Worm (Caenorhabditis elegans) whole organism, L2 larva: Measurements from ENCODE around the gene myrf-1.

ENCODE experiments used
- C34F6.9 ChIP-seq: fragments of 150-350 bp; optimal IDR thresholded peaks from 2 replicates; lab custom pipeline; 2014; ENCODE audit warnings: missing biosample characterization, missing genetic modification characterization
- F13H6.1 ChIP-seq: sonication (generic microtip); optimal IDR thresholded peaks from 2 replicates; lab custom pipeline; 2016; ENCODE audit warnings: missing genetic modification characterization, missing compliant biosample characterization
- R02D3.7 ChIP-seq: fragments of 150-350 bp; optimal IDR thresholded peaks from 2 replicates; lab custom pipeline; 2014; ENCODE audit warnings: missing biosample characterization, missing genetic modification characterization
- Y55F3AM.14 ChIP-seq: fragments of 200-800 bp; sonication (Bioruptor generic); optimal IDR thresholded peaks from 2 replicates; lab custom pipeline; 2018; ENCODE audit warnings: mild to moderate bottlenecking, missing genetic modification characterization, missing compliant biosample characterization
- ZK546.5 ChIP-seq: sonication (generic microtip); optimal IDR thresholded peaks from 2 replicates; lab custom pipeline; 2017; ENCODE audit warnings: missing biosample characterization, missing genetic modification characterization
- ama-1 ChIP-seq: fragments of 150-350 bp; optimal IDR thresholded peaks from 2 replicates; lab custom pipeline; 2018; ENCODE audit warnings: inconsistent platforms
- ceh-16 ChIP-seq: fragments of 150-350 bp; optimal IDR thresholded peaks from 2 replicates; lab custom pipeline; 2014; ENCODE audit warnings: missing biosample characterization, missing genetic modification characterization
- crh-2 ChIP-seq: sonication (generic microtip); optimal IDR thresholded peaks from 2 replicates; lab custom pipeline; 2017; ENCODE audit warnings: missing biosample characterization, missing genetic modification characterization
- dmd-4 ChIP-seq: sonication (generic microtip); optimal IDR thresholded peaks from 2 replicates; lab custom pipeline; 2017; ENCODE audit warnings: missing biosample characterization, missing genetic modification characterization
- egl-27 ChIP-seq: sonication (generic microtip); optimal IDR thresholded peaks from 3 replicates; lab custom pipeline; 2017; ENCODE audit warnings: missing biosample characterization, missing genetic modification reagents, missing genetic modification characterization
- elt-1 ChIP-seq: fragments of 150-350 bp; optimal IDR thresholded peaks from 2 replicates; lab custom pipeline; 2014; ENCODE audit warnings: missing biosample characterization, missing genetic modification characterization
- elt-3 ChIP-seq: sonication (generic microtip); optimal IDR thresholded peaks from 2 replicates; lab custom pipeline; 2017; ENCODE audit warnings: missing biosample characterization, missing genetic modification characterization
- fos-1 ChIP-seq: fragments of 150-350 bp; optimal IDR thresholded peaks from 2 replicates; lab custom pipeline; 2014; ENCODE audit warnings: missing biosample characterization, missing genetic modification characterization
- gmeb-1 ChIP-seq: fragments of 150-350 bp; optimal IDR thresholded peaks from 2 replicates; lab custom pipeline; 2014; ENCODE audit warnings: missing biosample characterization, missing genetic modification characterization
- lin-11 ChIP-seq: fragments of 150-350 bp; sonication (generic microtip); optimal IDR thresholded peaks from 2 replicates; lab custom pipeline; 2014; ENCODE audit warnings: missing biosample characterization, missing genetic modification characterization, inconsistent platforms, mixed read lengths
- lin-13 ChIP-seq: fragments of 150-350 bp; optimal IDR thresholded peaks from 2 replicates; lab custom pipeline; 2014; ENCODE audit warnings: missing biosample characterization, missing genetic modification reagents, missing genetic modification characterization
- lsy-2 ChIP-seq, 2 experiments: fragments of 150-350 bp in 1 of 2; sonication (generic microtip) in 1 of 2; optimal IDR thresholded peaks; 2 replicates each; lab custom pipeline; 2014 to 2017; ENCODE audit warnings: missing biosample characterization in 2 of 2, missing genetic modification characterization in 2 of 2
- mab-5 ChIP-seq: fragments of 150-350 bp; optimal IDR thresholded peaks from 2 replicates; lab custom pipeline; 2014; ENCODE audit warnings: missing biosample characterization, missing genetic modification characterization
- mbf-1 ChIP-seq: sonication (generic microtip); optimal IDR thresholded peaks from 2 replicates; lab custom pipeline; 2017; ENCODE audit warnings: missing biosample characterization, missing genetic modification characterization
- mdl-1 ChIP-seq, 2 experiments: fragments of 150-350 bp in 1 of 2; sonication (generic microtip) in 1 of 2; optimal IDR thresholded peaks; 2 replicates each; lab custom pipeline; 2017; ENCODE audit warnings: missing biosample characterization in 2 of 2, missing genetic modification characterization in 2 of 2
- nhr-12 ChIP-seq: fragments of 150-350 bp; optimal IDR thresholded peaks from 2 replicates; lab custom pipeline; 2014; ENCODE audit warnings: missing biosample characterization, missing genetic modification characterization
- nhr-129 ChIP-seq: fragments of 150-350 bp; optimal IDR thresholded peaks from 2 replicates; lab custom pipeline; 2014; ENCODE audit warnings: missing biosample characterization, missing genetic modification characterization
- nhr-237 ChIP-seq: fragments of 150-350 bp; optimal IDR thresholded peaks from 2 replicates; lab custom pipeline; 2014; ENCODE audit warnings: missing biosample characterization, missing genetic modification characterization
- nhr-6 ChIP-seq: fragments of 150-350 bp; optimal IDR thresholded peaks from 2 replicates; lab custom pipeline; 2014; ENCODE audit warnings: missing biosample characterization, missing genetic modification characterization
- sem-4 ChIP-seq: fragments of 150-350 bp; optimal IDR thresholded peaks from 2 replicates; lab custom pipeline; 2014; ENCODE audit warnings: missing biosample characterization, missing genetic modification reagents, missing genetic modification characterization
- sma-9 ChIP-seq, 2 experiments: fragments of 150-350 bp in 1 of 2; sonication (generic microtip) in 1 of 2; optimal IDR thresholded peaks; 2 replicates each; lab custom pipeline; 2014 to 2016; ENCODE audit warnings: missing genetic modification characterization in 2 of 2, mild to moderate bottlenecking in 1 of 2, missing biosample characterization in 1 of 2, missing compliant biosample characterization in 1 of 2, missing genetic modification reagents in 1 of 2, moderate library complexity in 1 of 2
- snpc-4 ChIP-seq: fragments of 150-350 bp; optimal IDR thresholded peaks from 2 replicates; lab custom pipeline; 2014; ENCODE audit warnings: missing biosample characterization, missing genetic modification characterization
- unc-39 ChIP-seq: fragments of 150-350 bp; optimal IDR thresholded peaks from 2 replicates; lab custom pipeline; 2014; ENCODE audit warnings: missing biosample characterization, missing genetic modification characterization
- unc-55 ChIP-seq: fragments of 150-350 bp; sonication (generic microtip); optimal IDR thresholded peaks from 3 replicates; lab custom pipeline; 2014; ENCODE audit warnings: missing biosample characterization, missing genetic modification reagents, missing genetic modification characterization
- ztf-1 ChIP-seq: fragments of 200-800 bp; sonication (Bioruptor generic); conservative IDR thresholded peaks from 2 replicates; pipeline ENCODE4 v1.3.6; 2022; ENCODE audit warnings: missing genetic modification characterization, missing compliant biosample characterization
- ztf-4 ChIP-seq: fragments of 150-350 bp; optimal IDR thresholded peaks from 2 replicates; lab custom pipeline; 2014; ENCODE audit warnings: missing biosample characterization, missing genetic modification characterization

myrf-1 gene

DNA sequence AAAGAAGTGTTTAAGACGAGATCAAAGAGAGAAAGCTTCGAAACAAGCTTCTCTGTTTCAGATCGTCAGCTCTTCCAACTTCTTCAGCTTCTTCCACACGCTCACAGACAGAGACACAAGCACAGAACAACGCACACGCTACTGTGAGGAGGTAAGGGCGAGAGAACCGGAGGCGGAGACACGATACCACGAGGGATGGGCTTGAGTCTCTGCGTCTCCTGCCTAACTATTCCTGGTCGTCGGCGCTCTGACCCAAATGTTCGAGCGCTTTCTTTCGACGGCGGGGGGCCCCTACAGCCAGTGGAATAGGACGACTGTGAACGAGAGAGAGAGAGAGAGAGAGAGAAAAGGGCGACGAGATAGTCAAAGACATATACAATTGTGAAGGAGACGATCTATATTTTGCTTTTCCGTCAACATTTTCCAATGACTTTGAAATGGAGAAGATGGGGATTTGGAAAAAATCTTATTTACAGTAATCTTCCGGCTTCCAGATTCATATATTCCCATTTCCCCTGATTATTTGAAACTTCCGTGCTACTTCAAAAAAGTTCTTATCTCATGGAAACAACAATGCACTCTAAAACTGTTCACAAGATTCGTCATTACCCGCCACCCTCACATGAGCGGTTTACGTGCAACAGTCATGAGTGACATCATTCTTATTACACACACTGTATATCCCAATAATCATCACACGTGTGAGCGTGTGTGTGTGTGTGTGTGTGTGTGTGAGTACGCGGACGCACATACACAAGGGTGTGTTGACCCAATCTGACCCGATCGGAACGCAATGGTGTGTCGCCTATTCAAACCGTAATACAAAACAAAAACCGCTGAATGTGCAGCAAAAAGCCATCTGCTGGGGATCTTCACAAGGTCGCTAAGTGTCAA lies 46.7 kb upstream of the myrf-1 start (continued):
- TF ChIP-seq R02D3.7 (tag; lab: Kevin White, UChicago), result no peak
- TF ChIP-seq snpc-4 (tag; lab: Kevin White, UChicago), result no peak
- peak; percentile 78 for TF ChIP-seq ztf-4 (tag; lab: Kevin White, UChicago)
- TF ChIP-seq mab-5, result peak; percentile 82
- TF ChIP-seq ztf-1 (GFP tag; lab: Robert Waterston, UW), result no peak
- peak; percentile 80 for TF ChIP-seq ceh-16 (tag; lab: Kevin White, UChicago)
- peak; percentile 71 for TF ChIP-seq crh-2 (tag; lab: Kevin White, UChicago)
- peak; percentile 91 for TF ChIP-seq sem-4
- TF ChIP-seq lsy-2 (tag; optimal IDR thresholded peaks at IDR 0.05; lab: Kevin White, UChicago), result peak; percentile 70 to 85
- TF ChIP-seq dmd-4 (tag; lab: Kevin White, UChicago), result no peak
- TF ChIP-seq nhr-129 (tag; lab: Kevin White, UChicago), result peak; percentile 92
- peak; percentile 88 for TF ChIP-seq sma-9 (GFP tag; optimal IDR thresholded peaks at IDR 0.05; lab: Kevin White, UChicago)
- TF ChIP-seq sma-9 (tag; optimal IDR thresholded peaks at IDR 0.05; lab: Kevin White, UChicago), result no peak
- TF ChIP-seq nhr-237, result no peak
- TF ChIP-seq fos-1 (tag; lab: Kevin White, UChicago), result peak; percentile 58
- TF ChIP-seq lin-13 (GFP tag; lab: Kevin White, UChicago), result peak; percentile 86
- TF ChIP-seq unc-39, result no peak
- TF ChIP-seq elt-3 (tag; lab: Kevin White, UChicago), result no peak
- peak; percentile 95 for TF ChIP-seq ama-1 (lab: Kevin White, UChicago)

- peak; percentile 12 for TF ChIP-seq gmeb-1 (tag; lab: Kevin White, UChicago)
- TF ChIP-seq lin-11 (tag; lab: Kevin White, UChicago), result peak; percentile 23
- TF ChIP-seq ama-1 (lab: Kevin White, UChicago), result peak; percentile 86
- TF ChIP-seq unc-55 (GFP tag; lab: Kevin White, UChicago), result peak; percentile 6
- TF ChIP-seq ceh-16 (tag; lab: Kevin White, UChicago), result no peak
- TF ChIP-seq nhr-129 (tag; lab: Kevin White, UChicago), result peak; percentile 79
- peak; percentile 7 for TF ChIP-seq C34F6.9
- no peak for TF ChIP-seq nhr-6 (tag; lab: Kevin White, UChicago)
- peak; percentile 16 for TF ChIP-seq sma-9 (GFP tag; optimal IDR thresholded peaks at IDR 0.05; lab: Kevin White, UChicago)
- no peak for TF ChIP-seq sma-9 (tag; optimal IDR thresholded peaks at IDR 0.05; lab: Kevin White, UChicago)
These were observed 45.7 kb upstream of the myrf-1 start for ce11 chrII:10547803-10548693.

DNA sequence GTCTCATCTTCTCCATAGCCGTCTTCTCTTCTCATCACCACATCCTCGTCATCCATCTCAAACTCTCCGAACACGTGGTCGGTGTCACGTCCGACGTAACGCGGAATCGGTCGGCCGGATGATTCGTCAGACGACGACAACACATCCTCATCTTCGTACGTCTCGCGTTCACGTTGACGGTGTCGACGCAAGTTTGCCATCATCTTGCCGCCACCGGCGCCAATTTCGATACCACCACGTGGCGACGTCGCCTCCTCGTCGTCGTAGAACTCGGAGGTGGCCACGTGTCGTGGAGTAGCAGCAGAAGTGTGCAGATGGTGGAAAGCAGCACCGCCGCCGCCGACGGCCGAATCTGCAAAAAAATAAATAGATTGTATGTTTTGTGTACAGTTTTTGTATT lies 45.0 kb upstream of the myrf-1 start:
- TF ChIP-seq nhr-129 (tag; lab: Kevin White, UChicago), result peak; percentile 0
- no peak for TF ChIP-seq nhr-6 (tag; lab: Kevin White, UChicago)

DNA sequence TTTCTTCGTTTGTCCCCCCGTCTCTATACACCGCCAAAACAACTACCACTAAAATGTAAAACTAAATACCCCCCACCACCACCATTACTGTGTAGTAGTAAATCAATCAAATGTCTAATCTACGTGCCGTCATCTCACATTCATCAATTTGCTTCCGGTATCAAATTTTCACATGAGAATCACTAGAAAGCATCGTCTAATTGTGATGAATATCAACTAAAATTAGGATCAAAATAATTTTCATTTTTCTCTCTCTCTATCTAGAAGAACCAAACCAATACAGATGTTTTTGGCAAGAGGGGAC lies 44.4 kb upstream of the myrf-1 start:
- TF ChIP-seq mbf-1 (tag; lab: Kevin White, UChicago) (no peak), Y55F3AM.14 (no peak), dmd-4 (tag; lab: Kevin White, UChicago) (no peak), lsy-2 (tag; optimal IDR thresholded peaks at IDR 0.05; lab: Kevin White, UChicago) (peak in 1 of 2 experiments; percentile 43), egl-27 (tag; lab: Kevin White, UChicago) (no peak), mdl-1 (tag; optimal IDR thresholded peaks at IDR 0.05; lab: Kevin White, UChicago) (no peak), ztf-4 (tag; lab: Kevin White, UChicago) (peak; percentile 48), sma-9 (GFP tag; optimal IDR thresholded peaks at IDR 0.05; lab: Kevin White, UChicago) (no peak), sma-9 (tag; optimal IDR thresholded peaks at IDR 0.05; lab: Kevin White, UChicago) (no peak), unc-55 (GFP tag; lab: Kevin White, UChicago) (peak; percentile 19), crh-2 (tag; lab: Kevin White, UChicago) (no peak), lin-13 (GFP tag; lab: Kevin White, UChicago) (no peak), ama-1 (lab: Kevin White, UChicago) (peak; percentile 83), F13H6.1 (no peak), nhr-129 (tag; lab: Kevin White, UChicago) (no peak), C34F6.9 (peak; percentile 9), ZK546.5 (tag; lab: Kevin White, UChicago) (no peak), elt-1 (tag; lab: Kevin White, UChicago) (no peak), nhr-12 (tag; lab: Kevin White, UChicago) (no peak)
